Worm (Caenorhabditis elegans): Measurements from ENCODE around the gene C35D6.13.
A peak's percentile ranks its signal among the peaks of the same experiment; 100 is the strongest.

C35D6.13 gene

ce11 chrIV:16381933-16382591, 45.2 kb downstream of the C35D6.13 start, which contains the start of gene Y7A9D.1 (continued):
- peak; percentile 77 for TF ChIP-seq ceh-6 (GFP tag; optimal IDR thresholded peaks at IDR 0.05)
- TF ChIP-seq lin-11 (tag; optimal IDR thresholded peaks at IDR 0.05): no peak
- peak; percentile 43 for TF ChIP-seq sox-2 (GFP tag; IDR thresholded peaks at IDR 0.05)
- TF ChIP-seq gmeb-2 (tag; optimal IDR thresholded peaks at IDR 0.05): peak; percentile 56
- peak; percentile 75 for TF ChIP-seq Y22D7AL.16 (tag; optimal IDR thresholded peaks at IDR 0.05)
- peak; percentile 53 for TF ChIP-seq T23F11.4 (GFP tag; optimal IDR thresholded peaks at IDR 0.05)
- no peak for TF ChIP-seq tbx-7 (tag; optimal IDR thresholded peaks at IDR 0.05)
- peak; percentile 41 for TF ChIP-seq C38D4.7 (GFP tag; optimal IDR thresholded peaks at IDR 0.05)
- TF ChIP-seq rnt-1 (tag; optimal IDR thresholded peaks at IDR 0.05): peak; percentile 42
- no peak for TF ChIP-seq ahr-1 (tag; optimal IDR thresholded peaks at IDR 0.05)
- peak; percentile 18 for TF ChIP-seq ttx-3 (tag; optimal IDR thresholded peaks at IDR 0.05)
- TF ChIP-seq hlh-6 (tag; optimal IDR thresholded peaks at IDR 0.05): peak; percentile 83
- TF ChIP-seq ceh-18 (tag; optimal IDR thresholded peaks at IDR 0.05): peak; percentile 49
- peak; percentile 23 for TF ChIP-seq ceh-48 (tag; optimal IDR thresholded peaks at IDR 0.05)
- TF ChIP-seq unc-3 (GFP tag; conservative IDR thresholded peaks at IDR 0.05): 0 out of 2 replicates have a peak, but pooled peaks have one; percentile 6
- TF ChIP-seq unc-3 (tag; optimal IDR thresholded peaks at IDR 0.05): peak; percentile 10
- no peak for TF ChIP-seq ceh-30 (tag; optimal IDR thresholded peaks at IDR 0.05)
- TF ChIP-seq elt-2 (tag; optimal IDR thresholded peaks at IDR 0.05): peak; percentile 81
- TF ChIP-seq pat-9 (tag; optimal IDR thresholded peaks at IDR 0.05): peak; percentile 78
- no peak for TF ChIP-seq ceh-45 (GFP tag; IDR thresholded peaks at IDR 0.05)
- peak; percentile 49 for TF ChIP-seq nfya-1 (tag; optimal IDR thresholded peaks at IDR 0.05)
- no peak for TF ChIP-seq zip-5 (tag; optimal IDR thresholded peaks at IDR 0.05)
- no peak for TF ChIP-seq hlh-15 (tag; optimal IDR thresholded peaks at IDR 0.05)
- peak; percentile 46 for TF ChIP-seq nhr-232 (tag; optimal IDR thresholded peaks at IDR 0.05)
- no peak for TF ChIP-seq ets-4 (tag; optimal IDR thresholded peaks at IDR 0.05)
- TF ChIP-seq ceh-2 (tag; optimal IDR thresholded peaks at IDR 0.05): peak; percentile 46
- TF ChIP-seq sdc-2 (tag; optimal IDR thresholded peaks at IDR 0.05): peak; percentile 43
- TF ChIP-seq ama-1 (optimal IDR thresholded peaks at IDR 0.05): peak; percentile 92

ce11 chrIV:16384665-16385064, 47.8 kb downstream of the C35D6.13 start:
- no peak for TF ChIP-seq nhr-11 (tag; optimal IDR thresholded peaks at IDR 0.05)
- TF ChIP-seq ceh-9 (tag; optimal IDR thresholded peaks at IDR 0.05): no peak
- no peak for TF ChIP-seq ceh-22 (tag; optimal IDR thresholded peaks at IDR 0.05)
- TF ChIP-seq unc-42 (tag; optimal IDR thresholded peaks at IDR 0.05): no peak
- no peak for TF ChIP-seq ref-2 (tag; optimal IDR thresholded peaks at IDR 0.05)
- TF ChIP-seq fkh-10 (GFP tag; optimal IDR thresholded peaks at IDR 0.05): no peak
- no peak for TF ChIP-seq Y22D7AL.16 (tag; optimal IDR thresholded peaks at IDR 0.05)
- TF ChIP-seq nfya-1 (tag; optimal IDR thresholded peaks at IDR 0.05): no peak
- no peak for TF ChIP-seq hlh-13 (GFP tag; optimal IDR thresholded peaks at IDR 0.05)
- no peak for TF ChIP-seq ahr-1 (tag; optimal IDR thresholded peaks at IDR 0.05)
- no peak for TF ChIP-seq sdc-2 (tag; optimal IDR thresholded peaks at IDR 0.05)
- TF ChIP-seq nhr-232 (tag; optimal IDR thresholded peaks at IDR 0.05): no peak
- no peak for TF ChIP-seq pax-1 (tag; optimal IDR thresholded peaks at IDR 0.05)
- TF ChIP-seq ceh-48 (tag; optimal IDR thresholded peaks at IDR 0.05): no peak
- no peak for TF ChIP-seq gmeb-2 (tag; optimal IDR thresholded peaks at IDR 0.05)
